Worm (Caenorhabditis elegans) whole organism, L4 larva: ENCODE results near the gene ZK353.4.

Experiments
- R02D3.7 ChIP-seq: fragments of 150-350 bp; sonication (generic microtip); optimal IDR thresholded peaks from 3 replicates; lab custom pipeline; 2014; ENCODE audit warnings: missing biosample characterization, missing genetic modification characterization
- ama-1 ChIP-seq: fragments of 150-350 bp; optimal IDR thresholded peaks from 2 replicates; lab custom pipeline; 2014; ENCODE audit warnings: inconsistent platforms, mixed read lengths
- ceh-32 ChIP-seq: sonication (generic microtip); optimal IDR thresholded peaks from 2 replicates; lab custom pipeline; 2016; ENCODE audit warnings: mild to moderate bottlenecking, missing genetic modification characterization, missing compliant biosample characterization; ENCODE audit not compliant: poor library complexity
- ceh-82 ChIP-seq: sonication (generic microtip); optimal IDR thresholded peaks from 2 replicates; lab custom pipeline; 2017; ENCODE audit warnings: missing biosample characterization, missing genetic modification characterization
- fos-1 ChIP-seq: fragments of 150-350 bp; optimal IDR thresholded peaks from 2 replicates; lab custom pipeline; 2014; ENCODE audit warnings: missing biosample characterization, missing genetic modification characterization
- lsy-2 ChIP-seq, 2 experiments: fragments of 150-350 bp in 1 of 2; sonication (generic microtip) in 1 of 2; optimal IDR thresholded peaks; 2 replicates each; lab custom pipeline; 2014 to 2017; ENCODE audit warnings: missing biosample characterization in 2 of 2, missing genetic modification characterization in 2 of 2
- mep-1 ChIP-seq: fragments of 150-350 bp; sonication (generic microtip); optimal IDR thresholded peaks from 3 replicates; lab custom pipeline; 2014; ENCODE audit warnings: missing biosample characterization, missing genetic modification characterization
- nhr-28 ChIP-seq: fragments of 150-350 bp; optimal IDR thresholded peaks from 2 replicates; lab custom pipeline; 2014; ENCODE audit warnings: missing biosample characterization, missing genetic modification characterization
- sdz-12 ChIP-seq: fragments of 200-800 bp; sonication (Bioruptor generic); optimal IDR thresholded peaks from 2 replicates; lab custom pipeline; 2018; ENCODE audit warnings: mild to moderate bottlenecking, missing genetic modification characterization, missing compliant biosample characterization
- snpc-4 ChIP-seq: fragments of 150-350 bp; optimal IDR thresholded peaks from 2 replicates; lab custom pipeline; 2014; ENCODE audit warnings: missing biosample characterization, missing genetic modification characterization
- unc-62 ChIP-seq, 3 experiments: fragments of 150-350 bp in 1 of 3; sonication (generic microtip); optimal IDR thresholded peaks in 2 of 3; peaks in 1 of 3; 1 replicate in 1 of 3; 2 replicates in 2 of 3; lab custom pipeline; 2014 to 2017; ENCODE audit warnings: missing biosample characterization in 3 of 3, missing genetic modification characterization in 3 of 3, missing genetic modification reagents in 3 of 3, missing genotype in 1 of 3
- zag-1 ChIP-seq: fragments of 150-350 bp; optimal IDR thresholded peaks from 2 replicates; lab custom pipeline; 2014; ENCODE audit warnings: missing biosample characterization, missing genetic modification characterization

- TF ChIP-seq ceh-82 (tag; lab: Kevin White, UChicago) (no peak), R02D3.7 (no peak), sdz-12 (GFP tag; lab: Kevin White, UChicago) (no peak), snpc-4 (tag; lab: Kevin White, UChicago) (no peak), fos-1 (tag; lab: Kevin White, UChicago) (no peak), ama-1 (lab: Kevin White, UChicago) (no peak), nhr-28 (no peak), ceh-32 (tag; lab: Kevin White, UChicago) (no peak), zag-1 (tag; lab: Kevin White, UChicago) (no peak), unc-62 (GFP tag; optimal IDR thresholded peaks at IDR 0.05 in 1 of 2; lab: Kevin White, UChicago) (no peak), unc-62 (tag; optimal IDR thresholded peaks at IDR 0.05; lab: Kevin White, UChicago) (no peak), lsy-2 (tag; optimal IDR thresholded peaks at IDR 0.05; lab: Kevin White, UChicago) (no peak), mep-1 (tag; lab: Kevin White, UChicago) (no peak)
These were observed 27.4 kb upstream of the ZK353.4 start for ce11 chrIII:8416871-8417191.
